Fruit fly (Drosophila melanogaster) whole organism, larva: ENCODE data around the gene CG13300.

Source experiments
- noc ChIP-seq: fragments of 200-800 bp; sonication (Bioruptor generic); optimal IDR thresholded peaks from 3 replicates; lab custom pipeline; 2019; ENCODE audit warnings: missing biosample characterization, mild to moderate bottlenecking, missing genetic modification characterization, moderate library complexity

The CG13300 gene

DNA sequence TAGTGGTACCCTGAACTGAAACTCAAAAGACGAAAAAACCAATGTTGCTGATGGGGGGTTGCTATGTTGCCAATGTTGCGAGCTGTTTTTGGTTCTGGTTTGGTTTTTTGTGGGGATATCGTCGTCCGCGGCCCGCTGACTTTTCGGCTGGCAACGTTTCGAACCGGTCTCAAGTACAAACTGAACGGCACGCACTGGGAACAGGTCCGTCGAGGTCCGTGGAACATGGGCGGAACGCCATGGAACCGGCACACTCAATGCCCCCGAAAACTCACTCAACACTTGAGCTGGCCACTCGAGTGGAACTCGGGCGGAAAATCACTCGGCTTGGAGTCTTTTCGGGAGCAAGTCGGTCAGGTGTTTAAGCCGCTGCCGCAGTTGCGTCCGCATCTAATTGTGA, at the start of gene CG13300:
TSS of gene CG13300 (minus strand) at position 159 of the 400 bp plus-strand sequence.
- TF ChIP-seq noc (tag; lab: Kevin White, UChicago): no peak

DNA sequence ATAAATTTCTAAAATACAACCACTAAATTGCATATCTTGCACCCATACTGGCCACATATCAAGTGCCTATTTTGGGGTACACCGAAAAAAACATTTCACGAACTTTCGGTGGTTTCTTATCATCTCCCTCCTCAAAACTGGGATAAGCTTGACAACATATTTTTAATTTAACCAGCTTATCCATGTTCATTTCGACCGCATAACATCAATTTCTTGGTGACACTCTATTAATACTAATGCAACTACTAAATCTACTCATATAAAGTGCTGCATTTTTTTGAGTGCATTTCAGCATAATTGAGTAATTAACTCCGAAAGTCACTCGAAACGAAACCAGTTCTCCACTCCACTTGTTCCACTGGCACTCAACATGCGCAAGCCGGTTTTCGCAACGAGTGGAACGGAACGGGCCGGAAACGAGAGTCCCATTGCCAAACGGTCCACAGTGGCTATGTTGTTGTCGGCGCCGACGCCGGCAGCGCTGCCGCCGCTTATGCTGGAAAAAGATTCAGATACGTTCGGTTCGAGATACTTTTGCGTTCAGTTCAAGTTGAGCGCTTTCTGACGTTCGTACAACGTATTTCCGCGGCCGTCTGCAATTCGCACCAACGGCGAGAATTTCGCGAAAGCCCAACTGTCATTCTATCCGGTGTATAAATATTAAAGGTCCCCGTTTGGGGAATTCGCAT, 48.0 kb upstream of the CG13300 start, which contains the start of gene CG42747:
TSS of gene CG42747 (plus strand) at position 529 of the 689 bp plus-strand sequence.
- no peak for TF ChIP-seq noc (tag; lab: Kevin White, UChicago)

DNA sequence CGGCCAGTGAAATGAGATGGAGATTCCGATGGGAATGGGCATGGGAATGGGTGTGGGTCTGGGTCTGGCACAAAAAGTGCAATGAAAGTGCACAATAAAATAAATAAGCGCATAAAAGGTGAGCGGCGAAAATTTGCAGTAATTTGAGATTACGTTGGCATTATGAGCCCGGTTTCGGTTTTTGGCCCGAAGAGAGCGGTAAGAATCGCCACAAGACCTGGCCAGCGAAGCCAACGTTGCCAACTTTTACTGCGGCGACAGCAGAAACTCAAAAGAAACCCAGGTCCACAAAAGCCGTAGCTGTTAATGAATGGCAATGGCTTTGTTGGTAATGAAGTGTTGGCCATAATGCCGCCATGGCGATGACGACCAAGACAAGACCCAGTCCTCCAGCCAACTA, 45.6 kb upstream of the CG13300 start:
- TF ChIP-seq noc (tag; lab: Kevin White, UChicago): no peak

DNA sequence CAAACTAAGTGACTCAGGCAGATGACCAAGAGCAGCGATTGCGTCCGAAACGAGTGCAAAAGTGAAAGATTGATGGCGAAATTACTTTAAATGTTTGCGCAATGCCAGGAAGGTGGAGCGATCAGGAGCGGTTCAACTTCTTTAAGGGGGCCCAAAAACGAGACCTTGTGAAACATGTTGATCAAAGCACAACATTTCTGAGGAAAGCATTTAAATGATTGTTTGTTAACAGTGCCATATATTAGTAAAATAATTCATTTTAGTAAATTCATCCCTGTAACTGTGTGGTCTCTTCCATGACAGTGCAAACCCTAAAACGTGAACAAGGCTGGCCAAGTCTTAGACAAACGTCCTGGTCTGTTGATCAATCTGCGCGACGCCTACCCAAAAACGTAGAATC, 43.7 kb upstream of the CG13300 start:
- TF ChIP-seq noc (tag; lab: Kevin White, UChicago): no peak

DNA sequence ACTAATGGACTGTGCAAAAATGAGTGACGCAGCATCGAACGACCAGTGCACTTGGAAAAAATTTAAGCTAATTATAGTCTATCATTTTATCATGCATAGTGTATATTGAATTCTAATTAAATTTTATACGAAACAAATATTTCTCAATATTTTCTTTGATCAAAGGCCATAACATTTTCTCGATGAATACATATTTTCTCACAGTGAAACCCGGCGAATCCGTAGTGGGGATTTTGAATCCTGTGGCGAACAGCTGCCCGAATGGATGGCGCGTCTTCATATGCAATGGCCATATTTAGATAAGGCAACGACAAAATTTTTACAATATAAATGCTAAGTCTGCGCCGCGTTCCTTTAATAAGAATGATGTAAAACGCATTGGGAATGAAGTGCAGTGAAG, 40.3 kb upstream of the CG13300 start:
- TF ChIP-seq noc (tag; lab: Kevin White, UChicago): no peak

DNA sequence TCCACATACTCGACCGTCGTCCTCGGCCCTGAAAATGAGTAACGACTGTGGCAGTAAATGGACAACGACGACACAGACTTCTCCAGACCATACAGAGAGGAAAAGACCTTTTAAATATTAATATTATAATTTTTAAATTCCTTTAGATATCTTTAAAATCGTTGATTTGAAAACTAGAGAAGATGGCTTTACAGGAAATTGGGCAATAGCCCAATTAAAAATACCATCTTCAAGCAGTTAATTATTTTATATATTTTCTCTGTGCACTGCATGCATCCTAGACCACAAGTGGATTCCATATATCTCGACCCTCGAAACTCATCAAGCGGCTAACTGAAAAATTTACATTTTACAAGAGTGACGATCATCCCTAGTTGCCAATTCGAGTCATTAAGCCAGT, 39.2 kb upstream of the CG13300 start:
- TF ChIP-seq noc (tag; lab: Kevin White, UChicago): no peak

DNA sequence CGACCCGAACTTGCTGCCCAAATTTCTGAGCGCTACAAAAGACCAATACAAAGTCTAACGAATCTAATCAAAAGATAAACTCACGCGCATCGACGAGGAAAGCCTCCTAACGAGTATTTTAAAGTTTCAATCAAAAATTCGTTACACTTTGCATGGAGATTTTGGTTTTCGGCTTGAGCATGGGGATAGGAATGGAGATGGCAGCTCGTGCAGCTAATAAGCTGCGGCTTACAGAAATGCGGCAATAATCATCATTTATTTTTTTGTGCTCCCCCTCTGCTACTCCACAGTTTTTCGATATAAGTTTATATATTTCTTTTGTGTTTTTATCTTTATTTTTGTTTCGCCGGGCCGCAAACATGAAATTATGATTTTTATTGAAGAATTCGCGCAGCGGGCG, 35.6 kb upstream of the CG13300 start:
- TF ChIP-seq noc (tag; lab: Kevin White, UChicago): no peak

DNA sequence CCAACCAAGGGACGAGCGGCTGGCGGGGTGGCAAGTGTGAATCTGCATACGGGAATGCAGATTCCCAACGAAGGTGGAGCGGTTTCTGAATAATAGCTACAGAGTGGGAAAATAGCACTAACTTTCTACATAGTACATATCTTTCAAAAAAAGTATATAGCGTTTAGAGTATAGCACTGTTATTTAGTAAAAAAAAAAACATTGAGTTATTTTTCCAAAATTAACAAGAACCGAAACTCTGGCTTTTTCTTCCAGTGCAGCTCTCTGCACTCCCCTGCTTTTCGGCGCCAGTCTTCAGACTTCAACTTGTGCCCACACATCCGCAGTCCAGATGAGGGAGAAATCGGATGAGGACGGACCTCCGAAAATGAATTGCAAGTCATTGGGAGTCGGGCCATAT, 19.2 kb upstream of the CG13300 start:
- no peak for TF ChIP-seq noc (tag; lab: Kevin White, UChicago)

DNA sequence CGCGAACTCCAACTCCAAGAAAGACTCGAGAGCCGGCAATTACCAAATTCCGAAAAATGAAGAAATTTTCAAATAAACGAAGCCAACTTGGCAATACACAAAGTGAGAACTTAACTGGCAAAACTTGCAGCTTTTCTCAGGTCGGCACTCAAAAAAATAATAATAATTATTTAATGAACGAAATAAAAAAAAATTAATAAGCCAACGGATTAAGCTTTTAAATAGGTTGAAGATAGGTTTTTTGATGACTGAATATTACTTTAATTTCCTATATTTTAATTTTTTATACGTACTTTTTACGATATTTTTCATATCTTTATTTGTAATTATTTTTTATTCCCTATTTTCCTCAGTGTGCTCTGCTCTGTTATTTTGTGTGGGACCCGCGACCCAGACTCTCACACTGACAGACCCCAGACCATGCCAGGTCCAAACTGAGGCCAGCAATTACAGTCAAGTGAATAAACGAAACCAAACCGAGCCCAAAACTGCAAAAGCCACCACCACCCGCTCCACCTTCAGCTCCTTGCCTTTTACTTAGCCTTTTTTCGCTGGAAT, 17.5 kb upstream of the CG13300 start:
- TF ChIP-seq noc (tag; lab: Kevin White, UChicago): no peak

DNA sequence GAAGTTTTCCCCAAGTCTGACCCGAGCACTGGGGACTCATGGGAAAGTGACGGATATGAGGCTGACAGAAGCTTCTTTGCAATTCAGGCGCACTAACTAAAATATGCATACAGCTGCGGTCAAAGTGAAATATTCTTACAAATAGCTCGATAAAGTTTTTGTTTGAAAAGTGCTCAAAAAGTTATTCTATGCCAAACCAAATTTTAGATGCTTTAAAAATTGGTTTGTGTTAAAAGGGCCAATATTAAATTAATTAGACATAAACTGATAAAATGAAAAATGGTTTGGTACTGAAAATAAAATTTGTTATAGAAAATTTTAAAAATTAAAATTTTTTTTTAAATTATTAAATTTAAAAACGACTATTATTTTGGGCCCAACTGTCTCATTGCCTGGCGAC, 14.4 kb upstream of the CG13300 start:
- no peak for TF ChIP-seq noc (tag; lab: Kevin White, UChicago)

DNA sequence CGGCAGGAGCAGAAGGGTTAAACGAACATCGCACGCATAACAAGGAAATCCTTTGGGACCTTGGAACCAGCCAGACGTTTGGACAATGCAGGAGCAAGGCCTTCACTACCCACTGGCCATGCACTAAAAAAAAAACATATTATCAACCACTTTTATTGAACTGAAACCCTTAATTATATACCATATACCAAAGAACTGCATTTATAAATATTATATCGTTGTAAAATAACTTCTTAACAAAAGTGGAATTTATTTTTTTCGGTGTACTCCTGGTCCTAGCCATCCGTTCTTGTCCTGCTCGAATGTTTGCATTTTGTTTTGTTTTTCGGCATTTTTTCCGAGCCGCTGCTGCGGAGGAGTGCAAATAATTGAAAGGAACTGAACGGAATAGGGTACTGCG, 12.0 kb upstream of the CG13300 start:
- no peak for TF ChIP-seq noc (tag; lab: Kevin White, UChicago)

DNA sequence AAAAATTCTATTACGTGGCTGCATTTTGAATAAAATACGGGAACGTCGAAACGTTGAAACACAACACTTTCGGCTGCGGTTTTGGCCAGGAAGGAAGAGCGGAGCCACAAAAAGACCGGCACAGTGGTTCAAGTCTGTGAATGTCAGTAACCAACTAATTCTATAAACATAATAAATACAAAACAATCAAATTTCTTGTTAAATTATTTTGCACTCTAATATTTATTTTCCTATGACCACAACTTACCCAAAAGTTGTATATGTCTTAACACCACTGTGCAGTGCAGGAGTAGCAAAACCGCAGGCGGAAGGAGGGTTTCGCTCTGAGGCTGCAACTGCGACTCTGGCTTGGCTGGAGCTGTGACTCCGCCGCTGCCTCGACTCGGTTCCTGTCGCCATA, 11.4 kb upstream of the CG13300 start:
- TF ChIP-seq noc (tag; lab: Kevin White, UChicago): no peak

DNA sequence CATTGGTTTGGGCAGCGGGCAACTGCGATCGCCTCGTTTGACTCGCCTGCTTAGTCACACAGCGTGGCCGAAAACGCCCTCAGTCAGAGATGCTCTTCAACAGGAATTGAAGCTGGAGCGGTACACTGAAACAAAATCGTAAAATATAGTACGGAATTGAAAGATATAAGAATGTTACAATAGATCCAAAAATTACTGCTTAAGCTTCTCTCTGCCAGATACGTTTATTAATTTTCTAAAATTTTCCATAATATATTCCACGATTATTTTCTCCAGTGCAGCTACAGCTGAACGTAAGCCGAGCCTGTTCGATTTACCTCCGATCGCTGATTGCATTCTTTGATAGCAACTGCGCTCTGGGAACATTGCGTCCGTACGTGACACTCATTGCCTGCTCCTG, 7.0 kb upstream of the CG13300 start:
- TF ChIP-seq noc (tag; lab: Kevin White, UChicago): no peak

DNA sequence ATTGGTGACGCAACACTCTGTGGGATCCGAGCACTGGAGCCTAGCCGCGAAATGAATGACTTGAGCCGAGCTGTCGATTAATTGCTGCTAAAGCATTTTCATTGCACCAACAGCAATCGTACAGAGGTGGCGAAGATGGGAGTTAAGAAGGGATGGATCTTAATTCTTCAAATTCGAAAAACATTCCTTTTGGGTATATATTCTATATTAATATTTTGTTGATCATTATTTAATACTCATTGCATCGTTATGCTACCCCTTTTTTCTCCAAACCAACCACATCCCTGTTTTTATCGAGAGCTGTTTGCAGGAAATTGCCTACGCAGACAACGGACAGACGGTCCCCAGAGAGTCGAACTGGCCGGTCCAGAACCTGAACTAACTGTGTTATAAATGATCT, 6.3 kb upstream of the CG13300 start:
- TF ChIP-seq noc (tag; lab: Kevin White, UChicago): no peak

DNA sequence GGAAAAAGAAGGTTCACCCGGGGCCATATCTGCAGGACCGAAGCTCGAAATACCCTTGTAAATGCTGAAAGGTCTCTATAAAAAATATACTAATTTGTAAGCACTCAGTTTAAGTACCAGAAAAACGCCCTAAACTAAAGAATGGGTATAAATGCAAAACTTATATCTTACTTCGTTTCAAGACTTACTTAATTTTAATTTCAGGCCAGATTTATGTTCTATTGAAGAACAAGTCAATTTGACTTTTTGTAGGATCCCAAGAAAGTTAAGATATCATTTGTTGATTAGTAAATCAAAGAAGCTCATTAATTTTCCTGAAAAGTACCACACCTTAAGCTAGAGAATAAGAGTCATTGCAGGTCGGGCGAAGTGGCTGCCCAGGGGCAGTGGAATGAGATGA, 5.0 kb upstream of the CG13300 start:
- TF ChIP-seq noc (tag; lab: Kevin White, UChicago): no peak

DNA sequence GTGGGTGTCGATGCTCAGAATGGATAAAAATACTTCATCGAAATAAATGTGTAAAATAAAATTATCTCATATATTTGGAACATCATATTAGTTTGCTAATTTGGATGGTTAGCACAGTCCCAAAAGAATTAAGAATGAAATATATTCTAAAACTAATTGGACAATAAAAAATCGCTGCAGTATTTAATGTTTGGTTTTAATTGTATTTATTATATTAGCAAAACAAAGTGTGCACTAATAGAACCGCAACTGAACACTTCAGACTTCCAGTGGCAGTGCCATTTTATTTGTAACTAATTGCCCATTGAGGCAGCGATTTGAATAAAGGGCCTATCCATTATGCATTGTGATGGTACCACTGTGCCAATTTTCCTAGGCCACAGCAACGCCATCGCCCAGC, 2.8 kb upstream of the CG13300 start:
- TF ChIP-seq noc (tag; lab: Kevin White, UChicago): no peak

DNA sequence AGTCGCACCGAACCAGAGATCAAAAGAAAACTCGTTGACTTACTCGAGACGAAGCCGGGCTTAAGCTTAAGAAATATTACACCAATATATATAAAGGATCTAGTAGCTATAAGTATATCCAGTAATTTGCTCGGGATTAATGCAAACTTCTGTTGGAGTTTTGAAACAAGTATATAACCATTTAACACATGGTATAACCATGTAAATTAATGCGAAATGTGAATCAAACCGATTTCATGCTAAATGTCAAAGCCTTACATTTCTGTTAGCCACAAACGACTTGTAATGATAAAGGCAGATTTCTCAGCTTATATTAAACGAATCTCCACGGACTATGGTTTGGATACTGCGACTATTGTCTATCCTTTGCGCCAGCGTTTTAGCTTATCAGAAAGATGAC, 2.2 kb downstream of the CG13300 start, which contains the start of gene Sfp65A:
TSS of gene Sfp65A (plus strand) at position 301 of the 400 bp plus-strand sequence.
- TF ChIP-seq noc (tag; lab: Kevin White, UChicago): no peak
